Worm (Caenorhabditis elegans) whole organism, early embryonic: ENCODE data around the gene sru-6.
A peak's percentile ranks its signal among the peaks of the same experiment; 100 is the strongest.

Source experiments
- B0310.2 ChIP-seq: sonication (generic microtip); optimal IDR thresholded peaks from 2 replicates; lab custom pipeline; 2016; ENCODE audit warnings: mild to moderate bottlenecking, missing genetic modification characterization, missing compliant biosample characterization
- F13C5.2 ChIP-seq: sonication (generic microtip); optimal IDR thresholded peaks from 2 replicates; lab custom pipeline; 2017; ENCODE audit warnings: mild to moderate bottlenecking, missing genetic modification characterization, inconsistent platforms, missing compliant biosample characterization
- aly-1 ChIP-seq: sonication (generic microtip); optimal IDR thresholded peaks from 2 replicates; lab custom pipeline; 2016; ENCODE audit warnings: missing genetic modification characterization, missing compliant biosample characterization
- ama-1 ChIP-seq: fragments of 150-350 bp; optimal IDR thresholded peaks from 2 replicates; lab custom pipeline; 2014
- ceh-13 ChIP-seq: fragments of 200-800 bp; sonication (Bioruptor generic); optimal IDR thresholded peaks from 2 replicates; lab custom pipeline; 2018; ENCODE audit warnings: mild to moderate bottlenecking, missing genetic modification characterization, missing compliant biosample characterization
- ceh-36 ChIP-seq: sonication (generic microtip); optimal IDR thresholded peaks from 2 replicates; lab custom pipeline; 2016; ENCODE audit warnings: missing genetic modification characterization, inconsistent platforms, missing compliant biosample characterization
- ets-7 ChIP-seq: sonication (generic microtip); optimal IDR thresholded peaks from 2 replicates; lab custom pipeline; 2016; ENCODE audit warnings: missing genotype, missing genetic modification characterization, missing compliant biosample characterization
- flt-1 ChIP-seq: fragments of 200-800 bp; sonication (Bioruptor generic); IDR thresholded peaks from 2 replicates; pipeline ENCODE4 v1.3.6; 2022; ENCODE audit warnings: missing genetic modification characterization, missing compliant biosample characterization
- hmbx-1 ChIP-seq: sonication (generic microtip); optimal IDR thresholded peaks from 2 replicates; lab custom pipeline; 2016; ENCODE audit warnings: mild to moderate bottlenecking, missing genetic modification characterization, missing compliant biosample characterization
- hmg-4 ChIP-seq: fragments of 200-800 bp; sonication (Bioruptor generic); optimal IDR thresholded peaks from 2 replicates; lab custom pipeline; 2018; ENCODE audit warnings: mild to moderate bottlenecking, missing genetic modification characterization, missing compliant biosample characterization
- hnd-1 ChIP-seq: sonication (generic microtip); optimal IDR thresholded peaks from 2 replicates; lab custom pipeline; 2016; ENCODE audit warnings: missing genetic modification characterization, missing compliant biosample characterization
- pes-1 ChIP-seq: fragments of 200-800 bp; sonication (Bioruptor generic); IDR thresholded peaks from 2 replicates; pipeline ENCODE4 v1.3.6; 2022; ENCODE audit warnings: missing genetic modification reagents, missing genetic modification characterization, missing compliant biosample characterization
- scrt-1 ChIP-seq: fragments of 200-800 bp; sonication (Bioruptor generic); IDR thresholded peaks from 2 replicates; pipeline ENCODE4 v1.3.6; 2022; ENCODE audit warnings: missing genetic modification characterization, missing compliant biosample characterization
- sea-1 ChIP-seq: fragments of 200-800 bp; sonication (Bioruptor generic); conservative IDR thresholded peaks from 2 replicates; pipeline ENCODE4 v1.3.6; 2022; ENCODE audit warnings: missing genetic modification characterization, missing compliant biosample characterization
- tbx-11 ChIP-seq: fragments of 200-800 bp; sonication (Bioruptor generic); IDR thresholded peaks from 2 replicates; pipeline ENCODE4 v1.3.6; 2022; ENCODE audit warnings: missing genetic modification characterization, missing compliant biosample characterization
- tbx-37 ChIP-seq: fragments of 200-800 bp; sonication (Bioruptor generic); conservative IDR thresholded peaks from 2 replicates; pipeline ENCODE4 v1.3.6; 2022; ENCODE audit warnings: missing genetic modification reagents, missing genetic modification characterization, missing compliant biosample characterization
- tra-4 ChIP-seq: sonication (generic microtip); optimal IDR thresholded peaks from 2 replicates; lab custom pipeline; 2017; ENCODE audit warnings: missing genetic modification characterization, missing compliant biosample characterization

The sru-6 gene

ce11 chrIV:9511221-9511638 lies 20.8 kb downstream of the sru-6 start:
- TF ChIP-seq aly-1 (no peak), F13C5.2 (tag; lab: Kevin White, UChicago) (peak; percentile 52), scrt-1 (no peak), pes-1 (GFP tag; lab: Robert Waterston, UW) (peak; percentile 49; the same call in 1 of the 2 replicates), tra-4 (tag; lab: Kevin White, UChicago) (peak; percentile 37), flt-1 (GFP tag; lab: Robert Waterston, UW) (0 out of 2 replicates have a peak, but pooled peaks have one; percentile 8), ama-1 (lab: Kevin White, UChicago) (peak; percentile 40), tbx-11 (GFP tag; lab: Robert Waterston, UW) (no peak), tbx-37 (GFP tag; lab: Robert Waterston, UW) (peak; percentile 29; the same call in 1 of the 2 replicates), B0310.2 (tag; lab: Kevin White, UChicago) (peak; percentile 4), sea-1 (GFP tag; lab: Robert Waterston, UW) (no peak), hnd-1 (tag; lab: Kevin White, UChicago) (no peak), hmbx-1 (tag; lab: Kevin White, UChicago) (no peak)

- no peak for TF ChIP-seq ama-1 (lab: Kevin White, UChicago)
- TF ChIP-seq flt-1 (GFP tag; lab: Robert Waterston, UW), result no peak
- no peak for TF ChIP-seq aly-1
These were observed 21.2 kb downstream of the sru-6 start for ce11 chrIV:9511640-9512039.

ce11 chrIV:9512836-9513235 lies 22.4 kb downstream of the sru-6 start, which contains the start of gene C33A12.3:
TSS of gene C33A12.3 (minus strand) at chrIV:9513002.
- TF ChIP-seq hnd-1 (tag; lab: Kevin White, UChicago) (no peak), tbx-11 (GFP tag; lab: Robert Waterston, UW) (no peak), aly-1 (no peak), ets-7 (tag; lab: Kevin White, UChicago) (no peak), tra-4 (tag; lab: Kevin White, UChicago) (no peak), hmg-4 (GFP tag; lab: Kevin White, UChicago) (no peak), ceh-36 (tag; lab: Kevin White, UChicago) (no peak), ceh-13 (GFP tag; lab: Kevin White, UChicago) (no peak), flt-1 (GFP tag; lab: Robert Waterston, UW) (no peak), scrt-1 (no peak), B0310.2 (tag; lab: Kevin White, UChicago) (no peak), sea-1 (GFP tag; lab: Robert Waterston, UW) (no peak), tbx-37 (GFP tag; lab: Robert Waterston, UW) (no peak), ama-1 (lab: Kevin White, UChicago) (no peak), pes-1 (GFP tag; lab: Robert Waterston, UW) (no peak)

ce11 chrIV:9513360-9513777 lies 22.9 kb downstream of the sru-6 start:
- TF ChIP-seq flt-1 (GFP tag; lab: Robert Waterston, UW) (no peak), scrt-1 (no peak)

ce11 chrIV:9514132-9514531 lies 23.7 kb downstream of the sru-6 start:
- TF ChIP-seq sea-1 (GFP tag; lab: Robert Waterston, UW) (no peak), pes-1 (GFP tag; lab: Robert Waterston, UW) (no peak), flt-1 (GFP tag; lab: Robert Waterston, UW) (no peak), F13C5.2 (tag; lab: Kevin White, UChicago) (no peak), scrt-1 (no peak), ets-7 (tag; lab: Kevin White, UChicago) (no peak), hnd-1 (tag; lab: Kevin White, UChicago) (no peak), hmg-4 (GFP tag; lab: Kevin White, UChicago) (no peak), aly-1 (no peak), ama-1 (lab: Kevin White, UChicago) (no peak), tbx-37 (GFP tag; lab: Robert Waterston, UW) (no peak), tra-4 (tag; lab: Kevin White, UChicago) (no peak), tbx-11 (GFP tag; lab: Robert Waterston, UW) (no peak), ceh-36 (tag; lab: Kevin White, UChicago) (no peak), B0310.2 (tag; lab: Kevin White, UChicago) (no peak), hmbx-1 (tag; lab: Kevin White, UChicago) (no peak), ceh-13 (GFP tag; lab: Kevin White, UChicago) (no peak)

ce11 chrIV:9516831-9517230 lies 26.4 kb downstream of the sru-6 start, which contains the start of gene C33A12.19:
TSS of gene C33A12.19 (plus strand) at chrIV:9516999.
- TF ChIP-seq scrt-1 (no peak), aly-1 (no peak), B0310.2 (tag; lab: Kevin White, UChicago) (no peak), sea-1 (GFP tag; lab: Robert Waterston, UW) (no peak), ama-1 (lab: Kevin White, UChicago) (no peak), tra-4 (tag; lab: Kevin White, UChicago) (no peak), pes-1 (GFP tag; lab: Robert Waterston, UW) (no peak), tbx-37 (GFP tag; lab: Robert Waterston, UW) (no peak), ets-7 (tag; lab: Kevin White, UChicago) (no peak), hnd-1 (tag; lab: Kevin White, UChicago) (no peak), flt-1 (GFP tag; lab: Robert Waterston, UW) (no peak), ceh-13 (GFP tag; lab: Kevin White, UChicago) (no peak), F13C5.2 (tag; lab: Kevin White, UChicago) (no peak), hmbx-1 (tag; lab: Kevin White, UChicago) (no peak), hmg-4 (GFP tag; lab: Kevin White, UChicago) (no peak), tbx-11 (GFP tag; lab: Robert Waterston, UW) (no peak)

ce11 chrIV:9518608-9519007 lies 28.2 kb downstream of the sru-6 start, which contains the start of gene nlp-35:
TSS of gene nlp-35 (minus strand) at chrIV:9518926.
- TF ChIP-seq tbx-37 (GFP tag; lab: Robert Waterston, UW), result no peak
- no peak for TF ChIP-seq flt-1 (GFP tag; lab: Robert Waterston, UW)
- no peak for TF ChIP-seq pes-1 (GFP tag; lab: Robert Waterston, UW)
- no peak for TF ChIP-seq ama-1 (lab: Kevin White, UChicago)
- TF ChIP-seq aly-1, result no peak
- TF ChIP-seq ceh-36 (tag; lab: Kevin White, UChicago), result no peak
- TF ChIP-seq hmg-4 (GFP tag; lab: Kevin White, UChicago), result no peak
- TF ChIP-seq hnd-1 (tag; lab: Kevin White, UChicago), result no peak
- TF ChIP-seq B0310.2 (tag; lab: Kevin White, UChicago), result no peak
- no peak for TF ChIP-seq ceh-13 (GFP tag; lab: Kevin White, UChicago)
- TF ChIP-seq F13C5.2 (tag; lab: Kevin White, UChicago), result no peak
- TF ChIP-seq sea-1 (GFP tag; lab: Robert Waterston, UW), result no peak
